Worm (Caenorhabditis elegans) whole organism, midembryonic: ENCODE data around the gene ghi-1.

ENCODE experiments used
- cog-1 ChIP-seq: sonication (generic microtip); optimal IDR thresholded peaks from 2 replicates; lab custom pipeline; 2016; ENCODE audit warnings: missing genetic modification characterization, missing compliant biosample characterization
- flt-1 ChIP-seq: fragments of 200-800 bp; sonication (Bioruptor generic); IDR thresholded peaks from 2 replicates; pipeline ENCODE4 v1.3.6; 2022; ENCODE audit warnings: missing genetic modification characterization, missing compliant biosample characterization
- klf-2 ChIP-seq: fragments of 200-800 bp; sonication (Bioruptor generic); conservative IDR thresholded peaks from 2 replicates; pipeline ENCODE4 v1.3.6; 2022; ENCODE audit warnings: missing genetic modification reagents, missing genetic modification characterization, missing compliant biosample characterization
- med-1 ChIP-seq: sonication (generic microtip); optimal IDR thresholded peaks from 2 replicates; lab custom pipeline; 2017; ENCODE audit warnings: missing genetic modification characterization, mild to moderate bottlenecking, missing compliant biosample characterization, antibody characterized with exemption, missing genetic modification reagents; ENCODE audit not compliant: insufficient read depth
- ref-1 ChIP-seq: fragments of 200-800 bp; sonication (Bioruptor generic); conservative IDR thresholded peaks from 2 replicates; pipeline ENCODE4 v1.3.6; 2022; ENCODE audit warnings: missing genetic modification reagents, missing genetic modification characterization, missing compliant biosample characterization
- tab-1 ChIP-seq: fragments of 200-800 bp; sonication (Bioruptor generic); IDR thresholded peaks from 2 replicates; pipeline ENCODE4 v1.3.6; 2022; ENCODE audit warnings: missing genetic modification characterization, missing compliant biosample characterization
- ztf-23 ChIP-seq: fragments of 200-800 bp; sonication (Bioruptor generic); IDR thresholded peaks from 2 replicates; pipeline ENCODE4 v1.3.6; 2022; ENCODE audit warnings: missing genetic modification reagents, missing genetic modification characterization, missing compliant biosample characterization
- ztf-29 ChIP-seq: fragments of 200-800 bp; sonication (Bioruptor generic); IDR thresholded peaks from 2 replicates; pipeline ENCODE4 v1.3.6; 2022; ENCODE audit warnings: missing genetic modification reagents, missing genetic modification characterization, missing compliant biosample characterization

- TF ChIP-seq ref-1 (GFP tag; lab: Robert Waterston, UW) = no peak
- no peak for TF ChIP-seq flt-1 (GFP tag; lab: Robert Waterston, UW)
- TF ChIP-seq med-1 (GFP tag; lab: Kevin White, UChicago) = no peak
- TF ChIP-seq ztf-23 (GFP tag; lab: Robert Waterston, UW) = no peak
- TF ChIP-seq ztf-29 = no peak
- TF ChIP-seq cog-1 (tag; lab: Kevin White, UChicago) = no peak
- TF ChIP-seq klf-2 (GFP tag; lab: Robert Waterston, UW) = no peak
- TF ChIP-seq tab-1 (GFP tag; lab: Robert Waterston, UW) = no peak
Measured at ce11 chrII:11611462-11611861, 35.1 kb upstream of the ghi-1 start.
